Worm (Caenorhabditis elegans): ENCODE measurements around the gene scl-8.

- TF ChIP-seq nhr-77 (tag; optimal IDR thresholded peaks at IDR 0.05) (no peak), mef-2 (tag; optimal IDR thresholded peaks at IDR 0.05) (no peak), lin-15B (tag; optimal IDR thresholded peaks at IDR 0.05) (no peak), skn-1 (tag; optimal IDR thresholded peaks at IDR 0.05) (no peak)
Observed at ce11 chrIV:13025853-13026343, 45.6 kb upstream of the scl-8 start.
